Worm (Caenorhabditis elegans) whole organism, early embryonic: ENCODE results near the gene F14D2.11.

Experiments
- B0310.2 ChIP-seq: sonication (generic microtip); optimal IDR thresholded peaks from 2 replicates; lab custom pipeline; 2016; ENCODE audit warnings: mild to moderate bottlenecking, missing genetic modification characterization, missing compliant biosample characterization
- F13C5.2 ChIP-seq: sonication (generic microtip); optimal IDR thresholded peaks from 2 replicates; lab custom pipeline; 2017; ENCODE audit warnings: mild to moderate bottlenecking, missing genetic modification characterization, inconsistent platforms, missing compliant biosample characterization
- hnd-1 ChIP-seq: sonication (generic microtip); optimal IDR thresholded peaks from 2 replicates; lab custom pipeline; 2016; ENCODE audit warnings: missing genetic modification characterization, missing compliant biosample characterization
- pes-1 ChIP-seq: fragments of 200-800 bp; sonication (Bioruptor generic); IDR thresholded peaks from 2 replicates; pipeline ENCODE4 v1.3.6; 2022; ENCODE audit warnings: missing genetic modification reagents, missing genetic modification characterization, missing compliant biosample characterization
- sea-1 ChIP-seq: fragments of 200-800 bp; sonication (Bioruptor generic); conservative IDR thresholded peaks from 2 replicates; pipeline ENCODE4 v1.3.6; 2022; ENCODE audit warnings: missing genetic modification characterization, missing compliant biosample characterization
- tra-4 ChIP-seq: sonication (generic microtip); optimal IDR thresholded peaks from 2 replicates; lab custom pipeline; 2017; ENCODE audit warnings: missing genetic modification characterization, missing compliant biosample characterization

ce11 chrII:3376789-3377188, 34.9 kb upstream of the F14D2.11 start, which contains the start of gene bath-9:
- no peak for TF ChIP-seq B0310.2 (tag; lab: Kevin White, UChicago)
- TF ChIP-seq pes-1 = no peak
- TF ChIP-seq tra-4 (tag; lab: Kevin White, UChicago) = no peak
- TF ChIP-seq hnd-1 (tag; lab: Kevin White, UChicago) = no peak
- TF ChIP-seq sea-1 (GFP tag; lab: Robert Waterston, UW) = no peak
- TF ChIP-seq F13C5.2 = no peak
